Worm (Caenorhabditis elegans): ENCODE results near the gene smz-1.
"Not testable (repeated sequence)": the region's sequence is repeated elsewhere in the genome, so short reads cannot be mapped to it uniquely, and the experiment has no call there.

DNA sequence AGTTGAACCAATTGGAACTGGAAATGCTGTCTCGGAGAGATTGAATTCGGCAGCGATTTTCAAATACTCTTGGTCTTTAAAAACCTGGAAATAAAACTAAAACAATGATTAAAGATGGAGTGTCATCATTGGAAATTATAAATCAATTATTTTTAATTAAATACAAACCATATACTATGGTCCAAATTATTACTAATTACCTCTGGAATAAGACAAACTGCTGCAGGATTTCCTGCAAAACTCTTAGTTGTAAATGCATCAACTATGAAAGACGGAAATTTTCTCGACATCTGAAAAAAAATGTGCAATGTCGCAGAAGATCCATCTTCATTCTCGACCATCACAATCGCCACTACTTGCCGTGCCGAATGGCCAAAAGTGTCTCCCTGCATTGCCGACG lies 23.9 kb downstream of the smz-1 start, which contains the start of gene igdb-1:
- not testable (repeated sequence) for TF ChIP-seq ama-1 (optimal IDR thresholded peaks at IDR 0.05); hnd-1 (tag; optimal IDR thresholded peaks at IDR 0.05); sea-1 (GFP tag; conservative IDR thresholded peaks at IDR 0.05); hmbx-1 (tag; optimal IDR thresholded peaks at IDR 0.05); pes-1 (GFP tag; IDR thresholded peaks at IDR 0.05); F13C5.2 (tag; optimal IDR thresholded peaks at IDR 0.05); ets-7 (tag; optimal IDR thresholded peaks at IDR 0.05); scrt-1 (GFP tag; IDR thresholded peaks at IDR 0.05); B0310.2 (tag; optimal IDR thresholded peaks at IDR 0.05); tra-4 (tag; optimal IDR thresholded peaks at IDR 0.05); ceh-13 (GFP tag; optimal IDR thresholded peaks at IDR 0.05); flt-1 (GFP tag; IDR thresholded peaks at IDR 0.05); tbx-37 (GFP tag; conservative IDR thresholded peaks at IDR 0.05); tbx-11 (GFP tag; IDR thresholded peaks at IDR 0.05)
